Worm (Caenorhabditis elegans) whole organism, L2 larva: ENCODE results near the gene ncx-10.

ENCODE experiments used
- ama-1 ChIP-seq: fragments of 150-350 bp; optimal IDR thresholded peaks from 2 replicates; lab custom pipeline; 2018; ENCODE audit warnings: inconsistent platforms
- elt-1 ChIP-seq: fragments of 150-350 bp; optimal IDR thresholded peaks from 2 replicates; lab custom pipeline; 2014; ENCODE audit warnings: missing biosample characterization, missing genetic modification characterization
- fos-1 ChIP-seq: fragments of 150-350 bp; optimal IDR thresholded peaks from 2 replicates; lab custom pipeline; 2014; ENCODE audit warnings: missing biosample characterization, missing genetic modification characterization
- lin-39 ChIP-seq: fragments of 150-350 bp; optimal IDR thresholded peaks from 2 replicates; lab custom pipeline; 2014; ENCODE audit warnings: missing biosample characterization, missing genetic modification reagents, missing genetic modification characterization
- nhr-10 ChIP-seq: sonication (generic microtip); optimal IDR thresholded peaks from 2 replicates; lab custom pipeline; 2017; ENCODE audit warnings: missing biosample characterization, missing genetic modification characterization
- nhr-11 ChIP-seq: fragments of 150-350 bp; optimal IDR thresholded peaks from 2 replicates; lab custom pipeline; 2014; ENCODE audit warnings: missing biosample characterization, missing genetic modification characterization
- nhr-237 ChIP-seq: fragments of 150-350 bp; optimal IDR thresholded peaks from 2 replicates; lab custom pipeline; 2014; ENCODE audit warnings: missing biosample characterization, missing genetic modification characterization
- nhr-77 ChIP-seq: fragments of 150-350 bp; optimal IDR thresholded peaks from 2 replicates; lab custom pipeline; 2014; ENCODE audit warnings: missing biosample characterization, missing genetic modification characterization
- sma-9 ChIP-seq, 2 experiments: fragments of 150-350 bp in 1 of 2; sonication (generic microtip) in 1 of 2; optimal IDR thresholded peaks; 2 replicates each; lab custom pipeline; 2014 to 2016; ENCODE audit warnings: missing genetic modification characterization in 2 of 2, mild to moderate bottlenecking in 1 of 2, missing biosample characterization in 1 of 2, missing compliant biosample characterization in 1 of 2, missing genetic modification reagents in 1 of 2, moderate library complexity in 1 of 2
- snpc-4 ChIP-seq: fragments of 150-350 bp; optimal IDR thresholded peaks from 2 replicates; lab custom pipeline; 2014; ENCODE audit warnings: missing biosample characterization, missing genetic modification characterization
- zag-1 ChIP-seq: fragments of 150-350 bp; optimal IDR thresholded peaks from 2 replicates; lab custom pipeline; 2014; ENCODE audit warnings: missing biosample characterization, missing genetic modification characterization
- ztf-11 ChIP-seq: sonication (generic microtip); optimal IDR thresholded peaks from 2 replicates; lab custom pipeline; 2017; ENCODE audit warnings: missing biosample characterization, missing genetic modification characterization
- ztf-4 ChIP-seq: fragments of 150-350 bp; optimal IDR thresholded peaks from 2 replicates; lab custom pipeline; 2014; ENCODE audit warnings: missing biosample characterization, missing genetic modification characterization

DNA sequence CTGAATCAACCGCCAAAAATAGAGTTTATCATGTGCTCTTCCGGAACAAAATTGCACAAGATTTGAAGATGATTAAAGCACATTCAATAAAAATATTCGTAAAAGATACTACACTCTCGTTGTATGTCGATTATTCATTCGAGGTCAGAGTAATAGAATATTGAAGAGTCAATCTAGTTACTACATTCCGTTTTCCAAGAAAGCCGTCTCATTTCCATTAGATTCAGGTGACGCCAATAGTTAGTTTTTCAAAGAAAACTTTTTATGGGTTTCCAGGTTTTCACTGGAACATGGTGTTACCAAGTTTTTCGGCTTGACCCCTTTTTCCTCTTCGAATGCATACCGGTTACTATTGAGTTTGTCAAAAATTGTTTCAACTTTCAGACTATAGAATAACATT, 37.6 kb upstream of the ncx-10 start:
- TF ChIP-seq nhr-10 (tag; lab: Kevin White, UChicago) (no peak), nhr-11 (tag; lab: Kevin White, UChicago) (no peak), nhr-77 (no peak), nhr-237 (tag; lab: Kevin White, UChicago) (no peak), fos-1 (tag; lab: Kevin White, UChicago) (no peak), ztf-11 (no peak), snpc-4 (no peak), ztf-4 (tag; lab: Kevin White, UChicago) (no peak), sma-9 (GFP tag; optimal IDR thresholded peaks at IDR 0.05; lab: Kevin White, UChicago) (no peak), sma-9 (tag; optimal IDR thresholded peaks at IDR 0.05; lab: Kevin White, UChicago) (no peak), zag-1 (tag; lab: Kevin White, UChicago) (no peak), ama-1 (lab: Kevin White, UChicago) (no peak), elt-1 (no peak), lin-39 (tag; lab: Kevin White, UChicago) (no peak)
